Worm (Caenorhabditis elegans): ENCODE measurements around the gene nhr-262.

ce11 chrV:16916079-16916478, 11.4 kb downstream of the nhr-262 start, which contains the start of gene F09C6.10:
- TF ChIP-seq gmeb-2 (tag; optimal IDR thresholded peaks at IDR 0.05), result no peak
- no peak for TF ChIP-seq Y22D7AL.16 (tag; optimal IDR thresholded peaks at IDR 0.05)

Data from whole organism, late embryonic.